Fruit fly (Drosophila melanogaster) whole organism, embryonic: ENCODE data around the gene Cyp318a1.

Experiments
- BEAF-32 ChIP-seq: fragments of 200-800 bp; sonication (Bioruptor generic); optimal IDR thresholded peaks from 3 replicates; lab custom pipeline; 2017; ENCODE audit warnings: missing biosample characterization, missing genetic modification characterization, mild to moderate bottlenecking, moderate library complexity, missing genetic modification reagents
- Bgb ChIP-seq: fragments of 200-800 bp; sonication (Bioruptor generic); IDR thresholded peaks from 2 replicates; pipeline ENCODE4 v1.3.6; 2022; ENCODE audit warnings: missing biosample characterization, missing genetic modification characterization; ENCODE audit not compliant: partially characterized antibody
- CG10267 ChIP-seq: fragments of 200-800 bp; sonication (Bioruptor generic); optimal IDR thresholded peaks from 2 replicates; lab custom pipeline; 2018; ENCODE audit warnings: missing biosample characterization, mild to moderate bottlenecking, missing genetic modification characterization, moderate library complexity
- CG15514 ChIP-seq: fragments of 200-800 bp; sonication (Bioruptor generic); optimal IDR thresholded peaks from 3 replicates; lab custom pipeline; 2017; ENCODE audit warnings: missing biosample characterization, missing genetic modification characterization, mild to moderate bottlenecking, moderate library complexity, missing genetic modification reagents
- CG2712 ChIP-seq: fragments of 200-800 bp; optimal IDR thresholded peaks from 3 replicates; lab custom pipeline; 2019; ENCODE audit warnings: missing biosample characterization, mild to moderate bottlenecking, missing genetic modification characterization, moderate library complexity
- CG30020 ChIP-seq: fragments of 200-800 bp; optimal IDR thresholded peaks from 2 replicates; lab custom pipeline; 2019; ENCODE audit warnings: missing biosample characterization, mild to moderate bottlenecking, missing genetic modification characterization, moderate library complexity
- CG33213 ChIP-seq: fragments of 200-800 bp; sonication (Bioruptor generic); optimal IDR thresholded peaks from 3 replicates; lab custom pipeline; 2016; ENCODE audit warnings: missing biosample characterization, missing genetic modification characterization
- CG3838 ChIP-seq: fragments of 200-800 bp; sonication (Bioruptor generic); optimal IDR thresholded peaks from 3 replicates; lab custom pipeline; 2016; ENCODE audit warnings: missing biosample characterization, missing genetic modification characterization
- CG7963 ChIP-seq: fragments of 200-800 bp; sonication (Bioruptor generic); IDR thresholded peaks from 3 replicates; pipeline ENCODE4 v1.3.6; 2022; ENCODE audit warnings: missing biosample characterization, missing genetic modification characterization; ENCODE audit not compliant: partially characterized antibody
- CG8290 ChIP-seq, 3 experiments: fragments of 200-800 bp; sonication (Bioruptor generic); optimal IDR thresholded peaks; 2 replicates each; lab custom pipeline; 2016 to 2019; ENCODE audit warnings: missing biosample characterization in 3 of 3, missing genetic modification characterization in 3 of 3, mild to moderate bottlenecking in 2 of 3, moderate library complexity in 1 of 3
- CG9876 ChIP-seq: fragments of 200-800 bp; sonication (Bioruptor generic); optimal IDR thresholded peaks from 2 replicates; lab custom pipeline; 2016; ENCODE audit warnings: missing biosample characterization, missing genetic modification characterization
- CTCF ChIP-seq: fragments of 200-800 bp; sonication (Bioruptor generic); optimal IDR thresholded peaks from 2 replicates; lab custom pipeline; 2017; ENCODE audit warnings: missing biosample characterization, mild to moderate bottlenecking, missing genetic modification characterization, moderate library complexity
- D19A ChIP-seq: fragments of 200-800 bp; optimal IDR thresholded peaks from 3 replicates; lab custom pipeline; 2019; ENCODE audit warnings: missing biosample characterization, mild to moderate bottlenecking, missing genetic modification characterization, moderate library complexity
- Dad ChIP-seq: fragments of 200-800 bp; sonication (Bioruptor generic); optimal IDR thresholded peaks from 3 replicates; lab custom pipeline; 2016; ENCODE audit warnings: missing biosample characterization, missing genetic modification characterization
- Deaf1 ChIP-seq: fragments of 200-800 bp; optimal IDR thresholded peaks from 3 replicates; lab custom pipeline; 2019; ENCODE audit warnings: missing biosample characterization, mild to moderate bottlenecking, missing genetic modification characterization, moderate library complexity
- E2f1 ChIP-seq: fragments of 200-800 bp; sonication (Bioruptor generic); IDR thresholded peaks from 2 replicates; pipeline ENCODE4 v1.3.6; 2022; ENCODE audit warnings: missing biosample characterization, missing genetic modification characterization
- Ets97D ChIP-seq: fragments of 200-800 bp; sonication (Bioruptor generic); optimal IDR thresholded peaks from 3 replicates; lab custom pipeline; 2016; ENCODE audit warnings: missing biosample characterization, missing genetic modification characterization
- GATAe ChIP-seq: fragments of 200-800 bp; sonication (Bioruptor generic); conservative IDR thresholded peaks from 2 replicates; pipeline ENCODE4 v1.3.6; 2022; ENCODE audit warnings: missing biosample characterization, missing genetic modification characterization
- HmgD ChIP-seq: fragments of 200-800 bp; sonication (Bioruptor generic); optimal IDR thresholded peaks from 3 replicates; lab custom pipeline; 2016; ENCODE audit warnings: missing biosample characterization, missing genetic modification characterization
- MBD-R2 ChIP-seq: fragments of 200-800 bp; sonication (Bioruptor generic); IDR thresholded peaks from 2 replicates; pipeline ENCODE4 v1.3.6; 2022; ENCODE audit warnings: missing biosample characterization, missing genetic modification characterization
- Max ChIP-seq: fragments of 200-800 bp; sonication (Bioruptor generic); optimal IDR thresholded peaks from 2 replicates; lab custom pipeline; 2016; ENCODE audit warnings: missing biosample characterization, mild to moderate bottlenecking, missing genetic modification characterization
- Myb ChIP-seq: fragments of 200-800 bp; sonication (Bioruptor generic); optimal IDR thresholded peaks from 2 replicates; lab custom pipeline; 2016; ENCODE audit warnings: missing biosample characterization, missing genetic modification characterization
- Opbp ChIP-seq: fragments of 200-800 bp; sonication (Bioruptor generic); IDR thresholded peaks from 3 replicates; pipeline ENCODE4 v1.3.6; 2022; ENCODE audit warnings: missing biosample characterization, missing genetic modification characterization; ENCODE audit not compliant: partially characterized antibody
- Sin3A ChIP-seq: fragments of >200 bp; optimal IDR thresholded peaks from 2 replicates; lab custom pipeline; 2018
- Sox102F ChIP-seq: fragments of 200-800 bp; sonication (Bioruptor generic); optimal IDR thresholded peaks from 2 replicates; lab custom pipeline; 2018; ENCODE audit warnings: missing biosample characterization, mild to moderate bottlenecking, missing genetic modification characterization, moderate library complexity
- YL-1 ChIP-seq: fragments of 200-800 bp; sonication (Bioruptor generic); optimal IDR thresholded peaks from 3 replicates; lab custom pipeline; 2017; ENCODE audit warnings: missing biosample characterization, mild to moderate bottlenecking, missing genetic modification characterization
- aop ChIP-seq: fragments of 200-800 bp; sonication (Bioruptor generic); IDR thresholded peaks from 2 replicates; pipeline ENCODE4 v1.3.6; 2022; ENCODE audit warnings: missing biosample characterization, missing genetic modification characterization
- bbx ChIP-seq: fragments of 200-800 bp; sonication (Bioruptor generic); IDR thresholded peaks from 2 replicates; pipeline ENCODE4 v1.3.6; 2022; ENCODE audit warnings: missing biosample characterization, missing genetic modification characterization; ENCODE audit not compliant: partially characterized antibody
- ftz-f1 ChIP-seq: fragments of 200-800 bp; sonication (Bioruptor generic); optimal IDR thresholded peaks from 2 replicates; lab custom pipeline; 2016; ENCODE audit warnings: missing biosample characterization, missing genetic modification characterization
- gfzf ChIP-seq: fragments of 200-800 bp; sonication (Bioruptor generic); optimal IDR thresholded peaks from 2 replicates; lab custom pipeline; 2016; ENCODE audit warnings: missing biosample characterization, mild to moderate bottlenecking, missing genetic modification characterization, moderate library complexity
- gro ChIP-seq: fragments of 200-800 bp; sonication (Bioruptor generic); optimal IDR thresholded peaks from 2 replicates; lab custom pipeline; 2016; ENCODE audit warnings: missing biosample characterization, missing genetic modification characterization
- jing ChIP-seq: fragments of 200-800 bp; sonication (Bioruptor generic); optimal IDR thresholded peaks from 2 replicates; lab custom pipeline; 2018; ENCODE audit warnings: missing biosample characterization, mild to moderate bottlenecking, missing genetic modification characterization
- klu ChIP-seq: fragments of 200-800 bp; sonication (Bioruptor generic); IDR thresholded peaks from 2 replicates; pipeline ENCODE4 v1.3.6; 2022; ENCODE audit warnings: missing biosample characterization, missing genetic modification characterization
- lilli ChIP-seq: fragments of 200-800 bp; sonication (Bioruptor generic); optimal IDR thresholded peaks from 3 replicates; lab custom pipeline; 2016; ENCODE audit warnings: missing biosample characterization, missing genetic modification characterization
- mirr ChIP-seq: fragments of 200-800 bp; sonication (Bioruptor generic); optimal IDR thresholded peaks from 3 replicates; lab custom pipeline; 2018; ENCODE audit warnings: missing biosample characterization, mild to moderate bottlenecking, missing genetic modification characterization
- nmo ChIP-seq: fragments of 200-800 bp; sonication (Bioruptor generic); optimal IDR thresholded peaks from 2 replicates; lab custom pipeline; 2018; ENCODE audit warnings: missing biosample characterization, mild to moderate bottlenecking, missing genetic modification characterization, moderate library complexity
- pan ChIP-seq, 4 experiments: fragments of >200 bp in 3 of 4; fragments of 200-800 bp in 1 of 4; sonication (Bioruptor generic) in 1 of 4; optimal IDR thresholded peaks in 3 of 4; IDR thresholded peaks in 1 of 4; 2 replicates each; pipeline versions ENCODE4 v1.3.6 to Lab custom; 2017 to 2022; ENCODE audit warnings: missing biosample characterization in 2 of 4, missing genetic modification characterization in 2 of 4, mixed read lengths in 1 of 4
- pb ChIP-seq: fragments of 200-800 bp; sonication (Bioruptor generic); optimal IDR thresholded peaks from 3 replicates; lab custom pipeline; 2016; ENCODE audit warnings: missing biosample characterization, missing genetic modification characterization
- phol ChIP-seq: fragments of 200-800 bp; sonication (Bioruptor generic); optimal IDR thresholded peaks from 3 replicates; lab custom pipeline; 2018; ENCODE audit warnings: missing biosample characterization, mild to moderate bottlenecking, missing genetic modification characterization, moderate library complexity
- sens ChIP-seq: fragments of 200-800 bp; sonication (Bioruptor generic); peaks from one replicate; lab custom pipeline; 2016; ENCODE audit warnings: missing biosample characterization, missing genetic modification characterization
- sisA ChIP-seq: fragments of 200-800 bp; sonication (Bioruptor generic); IDR thresholded peaks from 2 replicates; pipeline ENCODE4 v1.3.6; 2022; ENCODE audit warnings: missing biosample characterization, missing genetic modification characterization
- sug ChIP-seq: fragments of 200-800 bp; optimal IDR thresholded peaks from 2 replicates; lab custom pipeline; 2019; ENCODE audit warnings: missing biosample characterization, mild to moderate bottlenecking, missing genetic modification characterization, moderate library complexity
- wor ChIP-seq: fragments of 200-800 bp; sonication (Bioruptor generic); IDR thresholded peaks from 2 replicates; pipeline ENCODE4 v1.3.6; 2022; ENCODE audit warnings: missing biosample characterization, missing genetic modification characterization

Gene Cyp318a1

DNA sequence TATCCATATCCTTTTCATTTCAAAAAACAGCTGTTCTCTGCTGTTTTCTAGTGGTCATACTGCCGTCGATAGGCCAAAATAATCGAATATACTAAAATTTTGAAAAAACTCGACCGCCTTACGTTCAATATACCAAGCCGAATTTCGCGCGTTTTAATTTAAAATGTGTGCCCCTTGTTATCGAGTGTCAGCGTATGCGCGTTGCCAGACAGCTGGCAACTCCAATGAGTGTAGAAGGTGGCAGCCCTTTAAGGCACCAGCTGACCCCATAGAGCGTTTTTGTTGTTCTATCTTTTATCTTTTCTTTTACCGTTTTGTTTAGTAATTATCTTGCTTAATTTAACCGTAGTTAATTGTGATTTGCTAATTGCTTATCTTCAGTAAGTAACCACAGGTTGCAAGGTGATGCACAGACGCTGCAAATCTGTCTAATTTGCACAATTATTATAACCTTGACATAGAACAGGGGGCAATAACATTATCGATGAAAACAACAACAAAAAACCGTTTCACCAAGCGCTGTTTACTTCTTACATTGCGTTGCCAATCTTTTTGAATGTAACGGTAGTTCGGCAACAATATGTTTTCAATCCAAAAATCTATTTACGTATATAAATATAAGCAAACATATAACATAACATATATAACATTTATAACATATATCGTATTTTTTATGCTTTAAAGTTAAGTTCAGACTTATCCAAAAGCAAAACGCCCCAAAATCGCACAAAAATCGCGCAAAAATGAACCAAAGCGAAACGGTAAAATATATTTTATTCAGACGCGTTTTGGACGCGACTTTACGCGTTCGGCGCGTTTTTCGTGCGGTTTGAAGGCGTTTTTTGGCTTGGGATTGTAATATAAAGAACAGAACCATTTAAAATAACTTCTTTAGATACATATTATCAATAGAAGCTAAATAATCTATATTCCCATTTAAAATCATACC is 20.0 kb upstream of the Cyp318a1 start, which contains the start of the genes CG1492 and regucalcin (continued):
- TF ChIP-seq CG15514 (GFP tag; lab: Kevin White, UChicago) (peak; percentile 59), pan (optimal IDR thresholded peaks at IDR 0.05; lab: Kevin White, UChicago) (no peak), pan (GFP tag; optimal IDR thresholded peaks at IDR 0.05 in 1 of 2, IDR thresholded peaks at IDR 0.05 in 1 of 2) (no peak), Ets97D (GFP tag; lab: Kevin White, UChicago) (peak; percentile 39), CG9876 (no peak), HmgD (GFP tag; lab: Kevin White, UChicago) (peak; percentile 75), Bgb (GFP tag; lab: Robert Waterston, UW) (peak; percentile 41; the same call in 1 of the 2 replicates), Sin3A (lab: Kevin White, UChicago) (peak; percentile 44), Sox102F (GFP tag; lab: Kevin White, UChicago) (no peak), YL-1 (GFP tag; lab: Kevin White, UChicago) (peak; percentile 22), GATAe (GFP tag; lab: Robert Waterston, UW) (no peak), D19A (no peak), CTCF (GFP tag; lab: Kevin White, UChicago) (peak; percentile 4), Dad (GFP tag; lab: Kevin White, UChicago) (peak; percentile 9), nmo (GFP tag; lab: Kevin White, UChicago) (peak; percentile 21), BEAF-32 (GFP tag; lab: Kevin White, UChicago) (peak; percentile 62), pb (GFP tag; lab: Kevin White, UChicago) (no peak), CG8290 (GFP tag; optimal IDR thresholded peaks at IDR 0.05; lab: Kevin White, UChicago) (peak; percentile 32), CG8290 (tag; optimal IDR thresholded peaks at IDR 0.05; lab: Kevin White, UChicago) (peak in 1 of 2 experiments; percentile 14), sug (tag; lab: Kevin White, UChicago) (peak; percentile 56), Max (GFP tag; lab: Kevin White, UChicago) (no peak), klu (GFP tag; lab: Robert Waterston, UW) (no peak), Opbp (GFP tag; lab: Robert Waterston, UW) (peak; percentile 53; the same call in 1 of the 3 replicates), phol (tag; lab: Kevin White, UChicago) (peak; percentile 28), jing (GFP tag; lab: Kevin White, UChicago) (no peak), CG3838 (GFP tag; lab: Kevin White, UChicago) (no peak), sens (peak; percentile 7), lilli (GFP tag; lab: Kevin White, UChicago) (peak; percentile 14), bbx (GFP tag; lab: Robert Waterston, UW) (peak; percentile 32; the same call in 1 of the 2 replicates), aop (no peak), wor (GFP tag; lab: Robert Waterston, UW) (no peak), CG33213 (GFP tag; lab: Kevin White, UChicago) (peak; percentile 13), sisA (no peak), gfzf (GFP tag; lab: Kevin White, UChicago) (peak; percentile 41), gro (GFP tag; lab: Kevin White, UChicago) (no peak), Myb (peak; percentile 89), Deaf1 (tag; lab: Kevin White, UChicago) (no peak), CG30020 (tag; lab: Kevin White, UChicago) (peak; percentile 13), E2f1 (no peak), MBD-R2 (GFP tag; lab: Robert Waterston, UW) (peak; percentile 50; the same call in 1 of the 2 replicates), CG7963 (0 out of 3 replicates have a peak, but pooled peaks have one; percentile 15), mirr (GFP tag; lab: Kevin White, UChicago) (no peak), CG10267 (peak; percentile 57), ftz-f1 (GFP tag; lab: Kevin White, UChicago) (peak; percentile 89), CG2712 (tag; lab: Kevin White, UChicago) (peak; percentile 12)
